Worm (Caenorhabditis elegans) whole organism, mixed stage, embryonic: ENCODE results near the gene K04G11.3.

Experiments
- M03D4.4 ChIP-seq: sonication (generic microtip); optimal IDR thresholded peaks from 2 replicates; lab custom pipeline; 2017; ENCODE audit warnings: mild to moderate bottlenecking, missing genetic modification characterization, missing compliant biosample characterization
- bed-3 ChIP-seq: fragments of 200-800 bp; sonication (Bioruptor generic); optimal IDR thresholded peaks from 3 replicates; lab custom pipeline; 2018; ENCODE audit warnings: mild to moderate bottlenecking, missing genetic modification characterization, moderate library complexity, missing compliant biosample characterization
- blmp-1 ChIP-seq: fragments of 150-350 bp; optimal IDR thresholded peaks from 2 replicates; lab custom pipeline; 2014; ENCODE audit warnings: missing biosample characterization, missing genetic modification characterization
- ceh-39 ChIP-seq: fragments of 150-350 bp; optimal IDR thresholded peaks from 2 replicates; lab custom pipeline; 2014; ENCODE audit warnings: missing biosample characterization, missing genetic modification characterization
- ceh-43 ChIP-seq: fragments of 200-800 bp; sonication (Bioruptor generic); optimal IDR thresholded peaks from 2 replicates; lab custom pipeline; 2018; ENCODE audit warnings: mild to moderate bottlenecking, missing genetic modification characterization, moderate library complexity, missing compliant biosample characterization
- ceh-83 ChIP-seq: fragments of 200-800 bp; sonication (Bioruptor generic); optimal IDR thresholded peaks from 2 replicates; lab custom pipeline; 2018; ENCODE audit warnings: mild to moderate bottlenecking, missing genetic modification characterization, missing compliant biosample characterization
- ces-1 ChIP-seq: fragments of 150-350 bp; optimal IDR thresholded peaks from 2 replicates; lab custom pipeline; 2014; ENCODE audit warnings: missing biosample characterization, missing genetic modification reagents, missing genetic modification characterization
- cnd-1 ChIP-seq: fragments of 200-800 bp; sonication (Bioruptor generic); optimal IDR thresholded peaks from 2 replicates; lab custom pipeline; 2018; ENCODE audit warnings: mild to moderate bottlenecking, missing genetic modification characterization, missing compliant biosample characterization
- drap-1 ChIP-seq: fragments of 200-800 bp; sonication (Bioruptor generic); optimal IDR thresholded peaks from 3 replicates; lab custom pipeline; 2018; ENCODE audit warnings: mild to moderate bottlenecking, missing genetic modification characterization, missing compliant biosample characterization
- elt-1 ChIP-seq: sonication (generic microtip); optimal IDR thresholded peaks from 2 replicates; lab custom pipeline; 2017; ENCODE audit warnings: missing genetic modification characterization, mild to moderate bottlenecking, missing compliant biosample characterization, antibody characterized with exemption, moderate library complexity, borderline replicate concordance; ENCODE audit not compliant: insufficient read depth
- elt-3 ChIP-seq: fragments of 150-350 bp; optimal IDR thresholded peaks from 2 replicates; lab custom pipeline; 2014; ENCODE audit warnings: missing biosample characterization, missing genetic modification characterization
- flh-1 ChIP-seq: fragments of 200-800 bp; sonication (Bioruptor generic); optimal IDR thresholded peaks from 2 replicates; lab custom pipeline; 2018; ENCODE audit warnings: mild to moderate bottlenecking, missing genetic modification characterization, moderate library complexity, missing compliant biosample characterization
- ham-2 ChIP-seq: fragments of 200-800 bp; sonication (Bioruptor generic); optimal IDR thresholded peaks from 2 replicates; lab custom pipeline; 2018; ENCODE audit warnings: mild to moderate bottlenecking, missing genetic modification characterization, missing compliant biosample characterization
- hlh-1 ChIP-seq: fragments of 150-350 bp; optimal IDR thresholded peaks from 2 replicates; lab custom pipeline; 2014; ENCODE audit warnings: missing biosample characterization, missing genetic modification reagents, missing genetic modification characterization
- lin-13 ChIP-seq: fragments of 150-350 bp; optimal IDR thresholded peaks from 2 replicates; lab custom pipeline; 2014; ENCODE audit warnings: missing biosample characterization, missing genetic modification characterization
- lsy-2 ChIP-seq: fragments of 150-350 bp; optimal IDR thresholded peaks from 2 replicates; lab custom pipeline; 2014; ENCODE audit warnings: missing biosample characterization, missing genetic modification characterization
- mab-5 ChIP-seq: fragments of 150-350 bp; optimal IDR thresholded peaks from 2 replicates; lab custom pipeline; 2014; ENCODE audit warnings: missing biosample characterization, missing genetic modification characterization
- mep-1 ChIP-seq: fragments of 150-350 bp; optimal IDR thresholded peaks from 2 replicates; lab custom pipeline; 2017; ENCODE audit warnings: missing biosample characterization, missing genetic modification reagents, missing genetic modification characterization, inconsistent platforms
- mls-2 ChIP-seq: sonication (generic microtip); optimal IDR thresholded peaks from 2 replicates; lab custom pipeline; 2016; ENCODE audit warnings: mild to moderate bottlenecking, missing genetic modification characterization, moderate library complexity, missing compliant biosample characterization
- nhr-12 ChIP-seq: fragments of 150-350 bp; optimal IDR thresholded peaks from 2 replicates; lab custom pipeline; 2014; ENCODE audit warnings: missing biosample characterization, missing genetic modification characterization
- nhr-2 ChIP-seq: fragments of 150-350 bp; optimal IDR thresholded peaks from 2 replicates; lab custom pipeline; 2014; ENCODE audit warnings: missing biosample characterization, missing genetic modification characterization
- nhr-28 ChIP-seq: fragments of 150-350 bp; optimal IDR thresholded peaks from 2 replicates; lab custom pipeline; 2014; ENCODE audit warnings: missing biosample characterization, missing genetic modification characterization
- nhr-76 ChIP-seq: sonication (generic microtip); optimal IDR thresholded peaks from 2 replicates; lab custom pipeline; 2017; ENCODE audit warnings: missing biosample characterization, missing genetic modification characterization
- pha-4 ChIP-seq: fragments of 150-350 bp; optimal IDR thresholded peaks from 2 replicates; lab custom pipeline; 2018; ENCODE audit warnings: missing biosample characterization, missing genetic modification reagents, missing genetic modification characterization
- sem-2 ChIP-seq: fragments of 200-800 bp; sonication (Bioruptor generic); optimal IDR thresholded peaks from 2 replicates; lab custom pipeline; 2018; ENCODE audit warnings: mild to moderate bottlenecking, missing genetic modification characterization, missing compliant biosample characterization
- tbx-8 ChIP-seq: fragments of 200-800 bp; sonication (Bioruptor generic); optimal IDR thresholded peaks from 2 replicates; lab custom pipeline; 2018; ENCODE audit warnings: mild to moderate bottlenecking, missing genetic modification characterization, moderate library complexity, missing compliant biosample characterization
- unc-120 ChIP-seq: sonication (generic microtip); optimal IDR thresholded peaks from 2 replicates; lab custom pipeline; 2017; ENCODE audit warnings: missing genetic modification characterization, missing compliant biosample characterization; ENCODE audit not compliant: poor library complexity, severe bottlenecking
- unc-39 ChIP-seq: fragments of 150-350 bp; optimal IDR thresholded peaks from 2 replicates; lab custom pipeline; 2014; ENCODE audit warnings: missing biosample characterization, missing genetic modification characterization
- unc-62 ChIP-seq: fragments of 150-350 bp; optimal IDR thresholded peaks from 2 replicates; lab custom pipeline; 2014; ENCODE audit warnings: missing biosample characterization, missing genetic modification reagents, missing genetic modification characterization

Gene K04G11.3

DNA sequence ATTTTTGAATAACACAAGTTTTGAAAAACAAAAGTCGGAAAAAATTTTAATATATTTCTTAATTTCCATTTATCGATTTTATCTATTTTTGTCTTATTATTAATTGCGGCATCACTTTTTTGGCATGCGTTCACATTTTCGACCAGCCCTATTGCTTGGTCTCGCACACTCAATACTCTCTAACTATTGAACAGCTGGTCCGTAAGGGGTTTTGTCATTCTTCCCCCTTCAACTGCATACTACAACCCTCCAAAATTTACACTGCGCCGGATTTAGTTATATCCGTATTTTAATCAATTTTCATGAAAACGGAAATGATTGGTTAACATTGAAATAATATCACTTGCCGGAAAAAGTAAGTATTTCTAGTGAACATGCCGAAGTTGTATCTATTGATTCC is 20.1 kb downstream of the K04G11.3 start, which contains the start of gene C11H1.7:
TSS of gene C11H1.7 (plus strand) at position 12 of the 400 bp plus-strand sequence.
- TF ChIP-seq elt-1 (tag; lab: Kevin White, UChicago): no peak
- no peak for TF ChIP-seq ceh-39 (tag; lab: Kevin White, UChicago)
- TF ChIP-seq unc-62 (GFP tag; lab: Kevin White, UChicago): no peak
- TF ChIP-seq ces-1 (GFP tag; lab: Kevin White, UChicago): peak; percentile 33
- no peak for TF ChIP-seq ham-2
- peak; percentile 41 for TF ChIP-seq unc-120
- peak; percentile 72 for TF ChIP-seq hlh-1 (tag; lab: Kevin White, UChicago)
- no peak for TF ChIP-seq drap-1 (GFP tag; lab: Kevin White, UChicago)
- TF ChIP-seq cnd-1: peak; percentile 70
- TF ChIP-seq M03D4.4 (tag; lab: Kevin White, UChicago): no peak

DNA sequence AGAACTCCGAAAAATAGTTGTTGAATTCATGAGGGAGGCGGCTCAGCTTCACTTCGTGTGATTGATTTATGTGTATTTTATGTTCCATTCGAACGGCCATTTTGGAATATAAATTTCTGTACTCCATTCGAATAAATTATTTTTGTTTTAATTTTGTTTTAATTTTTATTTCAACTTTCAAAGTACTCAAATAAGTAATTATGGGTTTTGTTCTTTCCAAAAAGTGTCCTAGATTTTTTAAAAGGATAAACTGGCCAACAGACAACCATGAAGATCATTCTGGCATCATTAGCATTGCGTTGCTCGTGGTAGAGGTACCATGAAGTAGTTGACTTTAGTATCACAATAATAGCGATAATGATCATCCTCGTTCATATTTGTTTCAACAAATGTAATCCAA is 20.9 kb downstream of the K04G11.3 start:
- TF ChIP-seq bed-3 (no peak), pha-4 (no peak), elt-3 (no peak), mab-5 (tag; lab: Kevin White, UChicago) (no peak), hlh-1 (tag; lab: Kevin White, UChicago) (no peak), sem-2 (no peak), ceh-83 (GFP tag; lab: Kevin White, UChicago) (no peak), ham-2 (no peak), mep-1 (tag; lab: Kevin White, UChicago) (no peak), lsy-2 (tag; lab: Kevin White, UChicago) (no peak), ceh-39 (tag; lab: Kevin White, UChicago) (no peak), cnd-1 (no peak)

DNA sequence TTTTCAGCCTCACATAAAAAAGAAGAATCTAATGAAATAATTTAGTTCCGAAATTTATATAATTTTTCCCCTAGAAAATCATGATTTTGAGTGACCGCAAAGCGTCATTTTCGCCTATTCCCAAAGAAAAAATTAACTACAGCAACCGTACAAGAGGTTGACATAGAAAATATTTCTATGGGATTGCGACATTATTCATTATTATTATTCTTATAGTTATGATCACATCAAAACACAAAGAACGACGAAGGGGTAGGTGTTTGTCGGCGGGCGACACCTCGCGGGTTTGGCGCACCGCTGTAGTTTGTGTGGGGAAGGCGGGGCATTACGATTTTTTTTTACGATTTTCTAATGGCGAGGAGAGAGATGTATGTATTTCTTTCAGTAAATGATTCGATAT is 23.2 kb downstream of the K04G11.3 start:
- TF ChIP-seq sem-2: no peak
- TF ChIP-seq unc-39: no peak
- no peak for TF ChIP-seq ceh-39 (tag; lab: Kevin White, UChicago)
- TF ChIP-seq nhr-2 (tag; lab: Kevin White, UChicago): peak; percentile 6
- peak; percentile 25 for TF ChIP-seq ceh-83 (GFP tag; lab: Kevin White, UChicago)

DNA sequence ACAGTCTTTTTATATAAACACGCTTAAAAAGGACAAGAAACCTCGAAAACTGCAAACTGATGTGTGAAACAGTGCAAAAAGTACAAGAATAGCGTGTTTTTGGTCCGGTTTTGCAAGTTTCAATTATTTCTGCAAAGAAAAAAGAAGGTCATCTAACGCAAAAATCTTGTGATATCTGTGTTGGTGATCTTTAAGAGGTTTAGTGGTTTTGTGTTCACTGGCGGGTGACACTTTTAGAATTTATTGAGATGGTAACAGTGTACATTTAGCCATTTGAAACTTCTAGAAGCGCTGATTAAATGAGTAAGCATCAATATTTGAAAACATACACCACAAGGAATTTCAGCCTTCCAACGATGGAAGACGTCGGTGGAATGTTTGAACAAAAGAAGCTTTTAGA is 24.7 kb downstream of the K04G11.3 start:
- TF ChIP-seq elt-1 (tag; lab: Kevin White, UChicago) (peak; percentile 24), blmp-1 (no peak)

DNA sequence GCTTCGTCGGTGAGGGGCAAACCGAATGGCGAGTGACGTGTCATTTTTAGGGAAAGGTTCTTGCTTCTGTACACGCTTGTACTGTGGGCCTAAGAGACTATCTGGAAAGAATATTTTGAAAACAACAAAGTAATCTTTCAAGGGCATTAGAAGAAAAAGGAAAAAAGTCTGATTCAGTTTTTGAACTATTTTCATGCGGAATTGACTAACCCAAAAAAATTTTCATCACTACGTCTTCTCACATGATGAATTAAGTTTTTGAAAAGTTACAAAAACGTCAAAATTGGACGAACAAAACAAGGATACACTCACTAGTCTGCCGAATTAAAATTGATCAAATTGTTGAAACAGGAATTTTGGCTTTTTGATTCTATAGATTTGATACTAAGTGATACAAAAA is 27.2 kb downstream of the K04G11.3 start, which contains the start of gene C11H1.9:
TSS of gene C11H1.9 (minus strand) at position 101 of the 400 bp plus-strand sequence.
- no peak for TF ChIP-seq flh-1 (GFP tag; lab: Kevin White, UChicago)
- no peak for TF ChIP-seq pha-4
- no peak for TF ChIP-seq nhr-28 (tag; lab: Kevin White, UChicago)
- no peak for TF ChIP-seq nhr-76 (tag; lab: Kevin White, UChicago)
- no peak for TF ChIP-seq unc-39
- TF ChIP-seq nhr-12 (tag; lab: Kevin White, UChicago): no peak
- TF ChIP-seq ham-2: no peak
- no peak for TF ChIP-seq mls-2
- no peak for TF ChIP-seq mab-5 (tag; lab: Kevin White, UChicago)
- TF ChIP-seq lin-13: no peak
- no peak for TF ChIP-seq unc-120

DNA sequence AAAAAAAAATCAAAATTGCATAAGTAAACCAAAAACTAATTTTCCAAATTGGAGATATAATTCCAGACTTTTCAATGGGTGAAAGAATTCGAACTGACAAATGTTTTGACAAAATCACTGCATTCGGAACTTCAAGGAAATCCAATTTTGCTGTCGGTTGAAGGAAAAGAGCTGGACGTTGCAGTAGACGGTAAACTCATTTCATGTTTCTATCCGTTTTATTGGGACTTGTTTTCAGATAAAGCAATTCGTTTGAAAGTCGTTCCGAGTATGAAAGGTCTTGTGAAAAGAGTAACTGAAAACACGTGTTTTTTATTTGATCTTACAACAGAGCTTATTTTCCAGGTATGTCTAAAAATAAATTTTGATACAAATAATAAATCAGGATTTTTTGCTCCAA is 31.3 kb downstream of the K04G11.3 start:
- no peak for TF ChIP-seq ham-2
- TF ChIP-seq drap-1 (GFP tag; lab: Kevin White, UChicago): no peak
- TF ChIP-seq ceh-83 (GFP tag; lab: Kevin White, UChicago): no peak
- no peak for TF ChIP-seq flh-1 (GFP tag; lab: Kevin White, UChicago)
- TF ChIP-seq ces-1 (GFP tag; lab: Kevin White, UChicago): peak; percentile 15

DNA sequence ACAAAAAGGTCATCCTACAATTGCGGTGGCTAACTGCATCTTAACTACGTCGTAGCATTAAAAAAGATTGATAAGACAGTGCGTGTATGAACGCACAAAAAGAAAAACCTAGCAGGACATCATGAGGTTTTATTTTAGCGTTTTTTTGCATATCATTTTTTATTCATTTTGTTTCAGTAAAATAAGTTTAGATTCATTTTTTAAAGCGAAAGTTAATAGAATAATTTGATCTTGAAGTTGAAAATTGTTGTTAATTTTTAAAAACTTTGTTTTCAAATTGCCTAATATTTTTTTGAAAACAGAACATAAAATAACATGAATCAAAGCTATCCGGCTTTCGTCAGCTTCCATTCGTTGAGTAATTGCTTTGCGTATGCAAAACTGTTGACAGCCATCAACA is 33.8 kb downstream of the K04G11.3 start, which contains the start of gene prx-1:
TSS of gene prx-1 (plus strand) at position 301 of the 400 bp plus-strand sequence.
- TF ChIP-seq M03D4.4 (tag; lab: Kevin White, UChicago) (no peak), ham-2 (no peak), flh-1 (GFP tag; lab: Kevin White, UChicago) (no peak), ceh-43 (GFP tag; lab: Kevin White, UChicago) (no peak), nhr-76 (tag; lab: Kevin White, UChicago) (no peak), elt-1 (tag; lab: Kevin White, UChicago) (no peak), sem-2 (no peak), unc-62 (GFP tag; lab: Kevin White, UChicago) (no peak), drap-1 (GFP tag; lab: Kevin White, UChicago) (no peak), pha-4 (no peak), tbx-8 (GFP tag; lab: Kevin White, UChicago) (no peak), mab-5 (tag; lab: Kevin White, UChicago) (no peak), ceh-39 (tag; lab: Kevin White, UChicago) (no peak), nhr-28 (tag; lab: Kevin White, UChicago) (no peak), lsy-2 (tag; lab: Kevin White, UChicago) (no peak)
